Fruit fly (Drosophila melanogaster) S2 (cell line): Measurements from ENCODE around the gene Mul1.

Source experiments
- CG8478 ChIP-seq: fragments of >200 bp; optimal IDR thresholded peaks from 2 replicates; lab custom pipeline; 2018
- CTCF ChIP-seq, 2 experiments: fragments of >200 bp; optimal IDR thresholded peaks; 2 replicates each; lab custom pipeline; 2018

DNA sequence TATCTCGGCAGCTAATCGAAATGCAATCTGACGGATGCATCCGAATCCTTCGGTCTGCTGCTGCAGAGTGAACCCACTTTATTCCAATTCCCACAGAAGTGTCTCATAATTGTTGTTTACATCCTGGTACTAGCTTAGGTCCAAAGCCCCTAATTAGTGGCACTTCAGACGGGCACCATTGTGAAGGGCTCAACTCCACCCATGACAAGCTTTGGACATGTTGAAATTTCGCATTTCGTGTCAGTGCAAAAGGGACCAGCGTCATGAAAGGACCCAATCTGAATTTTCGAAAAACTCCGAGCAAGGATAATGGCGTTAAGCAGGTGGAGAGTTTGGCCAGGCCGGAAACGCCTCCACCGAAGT, 5.2 kb downstream of the Mul1 start, which contains the start of gene Gr64a:
- no peak for TF ChIP-seq CG8478 (lab: Kevin White, UChicago)
- no peak for TF ChIP-seq CTCF (optimal IDR thresholded peaks at IDR 0.05; lab: Kevin White, UChicago)
